Worm (Caenorhabditis elegans) whole organism, late embryonic: ENCODE results near the gene C23G10.11.
A peak's percentile ranks its signal among the peaks of the same experiment; 100 is the strongest.

ENCODE experiments used
- K09A11.1 ChIP-seq: sonication (generic microtip); optimal IDR thresholded peaks from 2 replicates; lab custom pipeline; 2017; ENCODE audit warnings: antibody characterized with exemption, mild to moderate bottlenecking, missing genetic modification characterization, missing compliant biosample characterization; ENCODE audit not compliant: insufficient read depth
- T23F11.4 ChIP-seq: fragments of 200-800 bp; sonication (Bioruptor generic); optimal IDR thresholded peaks from 2 replicates; lab custom pipeline; 2018; ENCODE audit warnings: mild to moderate bottlenecking, missing genetic modification characterization, missing compliant biosample characterization
- ahr-1 ChIP-seq: sonication (generic microtip); optimal IDR thresholded peaks from 2 replicates; lab custom pipeline; 2016; ENCODE audit warnings: missing genetic modification characterization, missing compliant biosample characterization
- ama-1 ChIP-seq: fragments of 150-350 bp; optimal IDR thresholded peaks from 2 replicates; lab custom pipeline; 2014
- ceh-14 ChIP-seq: sonication (generic microtip); optimal IDR thresholded peaks from 2 replicates; lab custom pipeline; 2016; ENCODE audit warnings: missing genotype, missing genetic modification characterization, missing compliant biosample characterization
- ceh-18 ChIP-seq: sonication (generic microtip); optimal IDR thresholded peaks from 2 replicates; lab custom pipeline; 2016; ENCODE audit warnings: missing genetic modification characterization, missing compliant biosample characterization
- ceh-22 ChIP-seq: sonication (generic microtip); optimal IDR thresholded peaks from 2 replicates; lab custom pipeline; 2017; ENCODE audit warnings: missing biosample characterization, missing genetic modification characterization
- ceh-30 ChIP-seq: fragments of 150-350 bp; optimal IDR thresholded peaks from 2 replicates; lab custom pipeline; 2014; ENCODE audit warnings: missing biosample characterization, missing genetic modification characterization
- ceh-34 ChIP-seq: sonication (generic microtip); optimal IDR thresholded peaks from 2 replicates; lab custom pipeline; 2016; ENCODE audit warnings: mild to moderate bottlenecking, missing genetic modification characterization, missing compliant biosample characterization
- ceh-45 ChIP-seq: fragments of 200-800 bp; sonication (Bioruptor generic); IDR thresholded peaks from 2 replicates; pipeline ENCODE4 v1.3.6; 2022; ENCODE audit warnings: missing genetic modification reagents, missing genetic modification characterization, missing compliant biosample characterization
- ceh-9 ChIP-seq: sonication (generic microtip); optimal IDR thresholded peaks from 2 replicates; lab custom pipeline; 2016; ENCODE audit warnings: mild to moderate bottlenecking, missing genetic modification characterization, inconsistent platforms, missing compliant biosample characterization
- che-1 ChIP-seq: sonication (generic microtip); optimal IDR thresholded peaks from 2 replicates; lab custom pipeline; 2016; ENCODE audit warnings: mild to moderate bottlenecking, missing genetic modification characterization, missing compliant biosample characterization
- dve-1 ChIP-seq: sonication (generic microtip); optimal IDR thresholded peaks from 2 replicates; lab custom pipeline; 2017; ENCODE audit warnings: antibody characterized with exemption, mild to moderate bottlenecking, missing genetic modification characterization, missing compliant biosample characterization
- elt-2 ChIP-seq: sonication (generic microtip); optimal IDR thresholded peaks from 2 replicates; lab custom pipeline; 2016; ENCODE audit warnings: missing genetic modification reagents, missing genetic modification characterization, missing compliant biosample characterization
- elt-4 ChIP-seq: sonication (generic microtip); optimal IDR thresholded peaks from 2 replicates; lab custom pipeline; 2016; ENCODE audit warnings: missing genetic modification characterization, missing compliant biosample characterization
- ets-4 ChIP-seq: sonication (generic microtip); optimal IDR thresholded peaks from 2 replicates; lab custom pipeline; 2016; ENCODE audit warnings: missing genetic modification characterization, missing compliant biosample characterization
- fkh-10 ChIP-seq: fragments of 150-350 bp; optimal IDR thresholded peaks from 2 replicates; lab custom pipeline; 2014; ENCODE audit warnings: missing biosample characterization, missing genetic modification reagents, missing genetic modification characterization
- hlh-13 ChIP-seq: fragments of 200-800 bp; sonication (Bioruptor generic); optimal IDR thresholded peaks from 2 replicates; lab custom pipeline; 2018; ENCODE audit warnings: mild to moderate bottlenecking, missing genetic modification characterization, missing compliant biosample characterization
- hlh-30 ChIP-seq: sonication (generic microtip); optimal IDR thresholded peaks from 2 replicates; lab custom pipeline; 2017; ENCODE audit warnings: antibody characterized with exemption, missing genetic modification characterization, missing compliant biosample characterization; ENCODE audit not compliant: insufficient read depth
- hlh-8 ChIP-seq: sonication (generic microtip); optimal IDR thresholded peaks from 2 replicates; lab custom pipeline; 2016; ENCODE audit warnings: missing genotype, missing genetic modification characterization, missing compliant biosample characterization
- lin-11 ChIP-seq: fragments of 200-800 bp; sonication (Bioruptor generic); optimal IDR thresholded peaks from 2 replicates; lab custom pipeline; 2018; ENCODE audit warnings: mild to moderate bottlenecking, missing genetic modification characterization, missing compliant biosample characterization
- nhr-11 ChIP-seq: fragments of 150-350 bp; optimal IDR thresholded peaks from 2 replicates; lab custom pipeline; 2014; ENCODE audit warnings: missing biosample characterization, missing genetic modification characterization
- nhr-232 ChIP-seq: sonication (generic microtip); optimal IDR thresholded peaks from 2 replicates; lab custom pipeline; 2016; ENCODE audit warnings: missing genetic modification characterization, missing compliant biosample characterization
- odd-2 ChIP-seq: sonication (generic microtip); optimal IDR thresholded peaks from 2 replicates; lab custom pipeline; 2017; ENCODE audit warnings: antibody characterized with exemption, mild to moderate bottlenecking, missing genetic modification characterization, missing compliant biosample characterization
- pat-9 ChIP-seq: fragments of 200-800 bp; sonication (Bioruptor generic); optimal IDR thresholded peaks from 2 replicates; lab custom pipeline; 2018; ENCODE audit warnings: mild to moderate bottlenecking, missing genetic modification characterization, moderate library complexity, missing compliant biosample characterization
- pha-4 ChIP-seq: fragments of 150-350 bp; optimal IDR thresholded peaks from 2 replicates; lab custom pipeline; 2018; ENCODE audit warnings: missing biosample characterization, missing genetic modification reagents, missing genetic modification characterization
- pros-1 ChIP-seq: fragments of 150-350 bp; optimal IDR thresholded peaks from 2 replicates; lab custom pipeline; 2014; ENCODE audit warnings: missing biosample characterization, missing genetic modification reagents, missing genetic modification characterization
- rnt-1 ChIP-seq: sonication (generic microtip); optimal IDR thresholded peaks from 2 replicates; lab custom pipeline; 2016; ENCODE audit warnings: missing genetic modification characterization, missing compliant biosample characterization
- sdc-2 ChIP-seq: sonication (generic microtip); optimal IDR thresholded peaks from 2 replicates; lab custom pipeline; 2016; ENCODE audit warnings: missing genotype, missing genetic modification characterization, missing compliant biosample characterization
- sox-4 ChIP-seq: sonication (generic microtip); optimal IDR thresholded peaks from 2 replicates; lab custom pipeline; 2017; ENCODE audit warnings: mild to moderate bottlenecking, missing genetic modification characterization, inconsistent platforms, missing compliant biosample characterization
- syd-9 ChIP-seq: sonication (generic microtip); optimal IDR thresholded peaks from 2 replicates; lab custom pipeline; 2016; ENCODE audit warnings: mild to moderate bottlenecking, missing genetic modification characterization, moderate library complexity, missing compliant biosample characterization
- tbx-2 ChIP-seq: sonication (generic microtip); optimal IDR thresholded peaks from 2 replicates; lab custom pipeline; 2016; ENCODE audit warnings: missing genetic modification characterization, missing compliant biosample characterization
- tbx-7 ChIP-seq: sonication (generic microtip); optimal IDR thresholded peaks from 2 replicates; lab custom pipeline; 2016; ENCODE audit warnings: missing genotype, missing genetic modification characterization, missing compliant biosample characterization
- ttx-3 ChIP-seq: sonication (generic microtip); optimal IDR thresholded peaks from 2 replicates; lab custom pipeline; 2016; ENCODE audit warnings: missing genetic modification reagents, missing genetic modification characterization, missing compliant biosample characterization
- unc-3 ChIP-seq, 2 experiments: fragments of 200-800 bp in 1 of 2; sonication (Bioruptor generic) in 1 of 2; sonication (generic microtip) in 1 of 2; conservative IDR thresholded peaks in 1 of 2; optimal IDR thresholded peaks in 1 of 2; 2 replicates each; pipeline versions ENCODE4 v1.3.6 to Lab custom; 2016 to 2022; ENCODE audit warnings: missing compliant biosample characterization in 2 of 2, missing genetic modification characterization in 2 of 2, missing genetic modification reagents in 1 of 2
- unc-42 ChIP-seq: sonication (generic microtip); optimal IDR thresholded peaks from 2 replicates; lab custom pipeline; 2016; ENCODE audit warnings: missing genotype, missing genetic modification characterization, missing compliant biosample characterization
- ztf-16 ChIP-seq: sonication (generic microtip); optimal IDR thresholded peaks from 2 replicates; lab custom pipeline; 2017; ENCODE audit warnings: missing genetic modification characterization, missing compliant biosample characterization

The C23G10.11 gene

DNA sequence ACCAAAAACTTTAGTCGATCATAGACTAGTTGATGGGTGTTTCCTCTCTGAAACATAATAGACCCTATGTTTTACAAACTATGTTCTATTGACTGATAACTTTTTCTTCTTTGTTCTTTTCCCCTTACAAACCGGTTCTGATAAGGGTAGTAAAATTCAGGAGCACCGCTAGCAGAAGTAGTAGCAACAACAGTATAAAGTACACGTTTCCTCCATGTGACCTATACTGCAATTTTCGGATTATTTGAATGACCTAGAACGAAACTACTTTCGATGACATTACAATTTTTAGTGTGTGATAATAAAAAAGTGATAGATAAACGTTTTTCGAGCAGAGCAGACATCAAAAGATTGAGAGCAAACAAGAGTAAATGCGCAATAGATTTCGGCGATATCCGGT lies 35.1 kb downstream of the C23G10.11 start:
- TF ChIP-seq T23F11.4 (GFP tag; lab: Kevin White, UChicago) (no peak), sox-4 (no peak), elt-2 (peak; percentile 20), syd-9 (no peak)

- TF ChIP-seq ztf-16 = no peak
- TF ChIP-seq hlh-30 = no peak
- TF ChIP-seq pat-9 (tag; lab: Kevin White, UChicago) = no peak
- no peak for TF ChIP-seq che-1 (tag; lab: Kevin White, UChicago)
- TF ChIP-seq ceh-18 = no peak
- no peak for TF ChIP-seq ceh-9 (tag; lab: Kevin White, UChicago)
- TF ChIP-seq pros-1 (tag; lab: Kevin White, UChicago) = no peak
- no peak for TF ChIP-seq tbx-7 (tag; lab: Kevin White, UChicago)
These were observed 36.3 kb downstream of the C23G10.11 start for ce11 chrIII:6179062-6179461.

DNA sequence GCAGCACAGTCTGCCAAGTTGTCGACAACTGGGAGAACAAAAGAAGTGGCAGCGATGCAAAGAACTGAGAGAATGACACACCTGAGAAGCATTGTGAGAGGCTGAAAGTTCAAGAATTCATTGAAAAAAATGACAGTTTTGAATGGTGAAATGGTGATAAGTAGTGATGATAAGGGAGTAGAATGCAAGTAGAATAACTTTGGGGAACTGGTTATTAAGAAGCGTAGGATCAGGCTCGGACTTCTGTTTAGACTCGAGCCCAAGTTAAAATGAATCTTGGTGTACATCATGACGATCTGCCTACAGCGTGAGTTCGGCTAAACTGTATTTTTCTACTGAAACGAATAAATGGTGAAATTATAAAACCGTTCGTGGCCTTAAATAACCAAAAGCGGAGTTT lies 36.8 kb downstream of the C23G10.11 start, which contains the start of gene F42A10.7:
F42A10.7 (minus strand) TSS at position 101 of the 400 bp plus-strand sequence.
- no peak for TF ChIP-seq ceh-14 (tag; lab: Kevin White, UChicago)
- no peak for TF ChIP-seq ceh-34
- TF ChIP-seq nhr-232 (tag; lab: Kevin White, UChicago) = no peak
- TF ChIP-seq pros-1 (tag; lab: Kevin White, UChicago) = no peak
- no peak for TF ChIP-seq K09A11.1 (tag; lab: Kevin White, UChicago)
- no peak for TF ChIP-seq T23F11.4 (GFP tag; lab: Kevin White, UChicago)
- TF ChIP-seq ztf-16 = no peak
- TF ChIP-seq ttx-3 (tag; lab: Kevin White, UChicago) = no peak
- no peak for TF ChIP-seq dve-1 (tag; lab: Kevin White, UChicago)
- TF ChIP-seq lin-11 (tag; lab: Kevin White, UChicago) = no peak
- no peak for TF ChIP-seq hlh-30
- TF ChIP-seq fkh-10 (GFP tag; lab: Kevin White, UChicago) = no peak
- no peak for TF ChIP-seq elt-4 (tag; lab: Kevin White, UChicago)
- TF ChIP-seq pha-4 (tag; lab: Kevin White, UChicago) = no peak
- no peak for TF ChIP-seq hlh-8
- TF ChIP-seq ceh-9 (tag; lab: Kevin White, UChicago) = no peak
- no peak for TF ChIP-seq ceh-30

ce11 chrIII:6177631-6178030 lies 37.7 kb downstream of the C23G10.11 start:
- TF ChIP-seq pat-9 (tag; lab: Kevin White, UChicago) (no peak), ets-4 (tag; lab: Kevin White, UChicago) (no peak), che-1 (tag; lab: Kevin White, UChicago) (no peak), odd-2 (no peak), ahr-1 (tag; lab: Kevin White, UChicago) (no peak), ama-1 (lab: Kevin White, UChicago) (no peak), ztf-16 (no peak), ceh-45 (GFP tag; lab: Robert Waterston, UW) (no peak), ceh-22 (tag; lab: Kevin White, UChicago) (no peak), hlh-13 (no peak), elt-2 (no peak), sdc-2 (tag; lab: Kevin White, UChicago) (no peak), nhr-11 (no peak), unc-3 (GFP tag; conservative IDR thresholded peaks at IDR 0.05; lab: Robert Waterston, UW) (no peak), unc-3 (tag; optimal IDR thresholded peaks at IDR 0.05; lab: Kevin White, UChicago) (no peak), unc-42 (tag; lab: Kevin White, UChicago) (no peak), rnt-1 (no peak), pros-1 (tag; lab: Kevin White, UChicago) (no peak), tbx-2 (tag; lab: Kevin White, UChicago) (no peak)
